Worm (Caenorhabditis elegans) whole organism, midembryonic: Measurements from ENCODE around the gene tbcc-1.

Source experiments
- klf-2 ChIP-seq: fragments of 200-800 bp; sonication (Bioruptor generic); conservative IDR thresholded peaks from 2 replicates; pipeline ENCODE4 v1.3.6; 2022; ENCODE audit warnings: missing genetic modification reagents, missing genetic modification characterization, missing compliant biosample characterization
- med-1 ChIP-seq: sonication (generic microtip); optimal IDR thresholded peaks from 2 replicates; lab custom pipeline; 2017; ENCODE audit warnings: missing genetic modification characterization, mild to moderate bottlenecking, missing compliant biosample characterization, antibody characterized with exemption, missing genetic modification reagents; ENCODE audit not compliant: insufficient read depth
- ztf-29 ChIP-seq: fragments of 200-800 bp; sonication (Bioruptor generic); IDR thresholded peaks from 2 replicates; pipeline ENCODE4 v1.3.6; 2022; ENCODE audit warnings: missing genetic modification reagents, missing genetic modification characterization, missing compliant biosample characterization

ce11 chrIII:2801800-2802515, 13.7 kb downstream of the tbcc-1 start, which contains the start of the genes twk-45 and Y71H2AM.25:
- TF ChIP-seq ztf-29 (GFP tag; lab: Robert Waterston, UW) = no peak
- no peak for TF ChIP-seq klf-2
- TF ChIP-seq med-1 (GFP tag; lab: Kevin White, UChicago) = no peak
